Fruit fly (Drosophila melanogaster) S2 (cell line): ENCODE measurements around the gene CG7656.
A peak's percentile ranks its signal among the peaks of the same experiment; 100 is the strongest.

Experiments
- CG8478 ChIP-seq: fragments of >200 bp; optimal IDR thresholded peaks from 2 replicates; lab custom pipeline; 2018
- CTCF ChIP-seq, 2 experiments: fragments of >200 bp; optimal IDR thresholded peaks; 2 replicates each; lab custom pipeline; 2018

The CG7656 gene

dm6 chr3L:15589746-15590145 is 1.8 kb upstream of the CG7656 start:
- TF ChIP-seq CTCF (optimal IDR thresholded peaks at IDR 0.05; lab: Kevin White, UChicago) (no peak), CG8478 (lab: Kevin White, UChicago) (no peak)

- no peak for TF ChIP-seq CG8478 (lab: Kevin White, UChicago)
- peak in 1 of 2 experiments; percentile 13 for TF ChIP-seq CTCF (optimal IDR thresholded peaks at IDR 0.05; lab: Kevin White, UChicago)
Observed at dm6 chr3L:15588514-15589138, 651 bp upstream of the CG7656 start, which contains the start of gene RhoGAP71E. TSS of gene RhoGAP71E (plus strand) at chr3L:15588860.

dm6 chr3L:15583504-15583903 is 4.5 kb downstream of the CG7656 start, which contains the start of gene AIMP2:
TSS of gene AIMP2 (plus strand) at chr3L:15583638.
- no peak for TF ChIP-seq CG8478 (lab: Kevin White, UChicago)
- no peak for TF ChIP-seq CTCF (optimal IDR thresholded peaks at IDR 0.05; lab: Kevin White, UChicago)

- TF ChIP-seq CTCF (optimal IDR thresholded peaks at IDR 0.05; lab: Kevin White, UChicago) (no peak), CG8478 (lab: Kevin White, UChicago) (no peak)
Observed at dm6 chr3L:15580487-15580886, 7.5 kb downstream of the CG7656 start, which contains the start of the genes mrn and CG12301. TSS of gene mrn (minus strand) at chr3L:15580537. TSS of gene CG12301 (plus strand) at chr3L:15580800.

- no peak for TF ChIP-seq CG8478 (lab: Kevin White, UChicago)
- no peak for TF ChIP-seq CTCF (optimal IDR thresholded peaks at IDR 0.05; lab: Kevin White, UChicago)
Observed at dm6 chr3L:15576357-15576756, 11.6 kb downstream of the CG7656 start, which contains the start of gene Ufsp2. TSS of gene Ufsp2 (plus strand) at chr3L:15576570.

dm6 chr3L:15570571-15570970 is 17.4 kb downstream of the CG7656 start:
- no peak for TF ChIP-seq CG8478 (lab: Kevin White, UChicago)
- TF ChIP-seq CTCF (optimal IDR thresholded peaks at IDR 0.05; lab: Kevin White, UChicago) = no peak

dm6 chr3L:15568748-15569147 is 19.2 kb downstream of the CG7656 start:
- no peak for TF ChIP-seq CTCF (optimal IDR thresholded peaks at IDR 0.05; lab: Kevin White, UChicago)
- TF ChIP-seq CG8478 (lab: Kevin White, UChicago) = no peak

- no peak for TF ChIP-seq CG8478 (lab: Kevin White, UChicago)
- TF ChIP-seq CTCF (optimal IDR thresholded peaks at IDR 0.05; lab: Kevin White, UChicago) = no peak
Observed at dm6 chr3L:15566484-15566955, 21.5 kb downstream of the CG7656 start.

dm6 chr3L:15565829-15566433 is 22.0 kb downstream of the CG7656 start, which contains the start of gene dop:
TSS of gene dop (plus strand) at chr3L:15566013.
- TF ChIP-seq CG8478 (lab: Kevin White, UChicago) = no peak
- TF ChIP-seq CTCF (optimal IDR thresholded peaks at IDR 0.05; lab: Kevin White, UChicago) = no peak

dm6 chr3L:15563851-15564106 is 24.2 kb downstream of the CG7656 start:
- TF ChIP-seq CG8478 (lab: Kevin White, UChicago) (no peak), CTCF (optimal IDR thresholded peaks at IDR 0.05; lab: Kevin White, UChicago) (no peak)

dm6 chr3L:15563058-15563850 is 24.7 kb downstream of the CG7656 start, which contains the start of the genes CG7739 and SCCRO:
TSS of gene CG7739 (minus strand) at chr3L:15563065.
TSS of gene SCCRO (plus strand) at chr3L:15563427.
- TF ChIP-seq CTCF (optimal IDR thresholded peaks at IDR 0.05; lab: Kevin White, UChicago) (no peak), CG8478 (lab: Kevin White, UChicago) (no peak)

dm6 chr3L:15562727-15563057 is 25.3 kb downstream of the CG7656 start:
- TF ChIP-seq CTCF (optimal IDR thresholded peaks at IDR 0.05; lab: Kevin White, UChicago) (no peak), CG8478 (lab: Kevin White, UChicago) (no peak)

dm6 chr3L:15553993-15554644 is 33.9 kb downstream of the CG7656 start, which contains the start of gene AGO2:
TSS of gene AGO2 (plus strand) at chr3L:15554113.
- TF ChIP-seq CTCF (optimal IDR thresholded peaks at IDR 0.05; lab: Kevin White, UChicago) (peak; percentile 54 to 67), CG8478 (lab: Kevin White, UChicago) (no peak)

dm6 chr3L:15548843-15549242 is 39.1 kb downstream of the CG7656 start:
- TF ChIP-seq CTCF (optimal IDR thresholded peaks at IDR 0.05; lab: Kevin White, UChicago) (no peak), CG8478 (lab: Kevin White, UChicago) (no peak)
